Worm (Caenorhabditis elegans) whole organism, L3 larva: ENCODE data around the gene str-207.

Source experiments
- R02D3.7 ChIP-seq: fragments of 150-350 bp; optimal IDR thresholded peaks from 2 replicates; lab custom pipeline; 2014; ENCODE audit warnings: missing biosample characterization, missing genetic modification characterization
- aly-2 ChIP-seq: fragments of 150-350 bp; optimal IDR thresholded peaks from 2 replicates; lab custom pipeline; 2014; ENCODE audit warnings: missing biosample characterization, missing genetic modification characterization
- ceh-16 ChIP-seq: sonication (generic microtip); optimal IDR thresholded peaks from 2 replicates; lab custom pipeline; 2017; ENCODE audit warnings: missing biosample characterization, missing genetic modification characterization
- ceh-28 ChIP-seq: fragments of 150-350 bp; optimal IDR thresholded peaks from 2 replicates; lab custom pipeline; 2014; ENCODE audit warnings: missing biosample characterization, missing genetic modification reagents, missing genetic modification characterization
- ceh-82 ChIP-seq: fragments of 150-350 bp; optimal IDR thresholded peaks from 2 replicates; lab custom pipeline; 2014; ENCODE audit warnings: missing biosample characterization, missing genetic modification characterization
- ceh-9 ChIP-seq: sonication (generic microtip); optimal IDR thresholded peaks from 2 replicates; lab custom pipeline; 2018; ENCODE audit warnings: missing biosample characterization, missing genetic modification characterization
- egl-27 ChIP-seq: sonication (generic microtip); optimal IDR thresholded peaks from 4 replicates; lab custom pipeline; 2017; ENCODE audit warnings: missing biosample characterization, missing genetic modification reagents, missing genetic modification characterization
- egl-5 ChIP-seq: fragments of 150-350 bp; optimal IDR thresholded peaks from 2 replicates; lab custom pipeline; 2017; ENCODE audit warnings: missing biosample characterization, missing genetic modification reagents, missing genetic modification characterization, inconsistent platforms
- elt-1 ChIP-seq: fragments of 150-350 bp; optimal IDR thresholded peaks from 2 replicates; lab custom pipeline; 2014; ENCODE audit warnings: missing biosample characterization, missing genetic modification characterization
- elt-2 ChIP-seq: sonication (generic microtip); optimal IDR thresholded peaks from 2 replicates; lab custom pipeline; 2016; ENCODE audit warnings: missing genetic modification reagents, mild to moderate bottlenecking, missing genetic modification characterization, missing compliant biosample characterization
- elt-3 ChIP-seq, 3 experiments: fragments of 150-350 bp in 1 of 3; sonication (generic microtip) in 2 of 3; optimal IDR thresholded peaks; 2 replicates in 2 of 3; 4 replicates in 1 of 3; lab custom pipeline; 2014 to 2017; ENCODE audit warnings: missing biosample characterization in 3 of 3, missing genetic modification characterization in 3 of 3
- hmg-11 ChIP-seq: sonication (generic microtip); optimal IDR thresholded peaks from 2 replicates; lab custom pipeline; 2016; ENCODE audit warnings: missing genetic modification characterization, missing compliant biosample characterization
- jun-1 ChIP-seq: fragments of 150-350 bp; optimal IDR thresholded peaks from 2 replicates; lab custom pipeline; 2014; ENCODE audit warnings: missing biosample characterization, missing genetic modification reagents, missing genetic modification characterization
- lin-15B ChIP-seq: fragments of 150-350 bp; optimal IDR thresholded peaks from 2 replicates; lab custom pipeline; 2014; ENCODE audit warnings: missing biosample characterization, missing genetic modification characterization
- lin-39 ChIP-seq: fragments of 150-350 bp; optimal IDR thresholded peaks from 2 replicates; lab custom pipeline; 2018; ENCODE audit warnings: missing biosample characterization, missing genetic modification reagents, missing genetic modification characterization
- lsy-12 ChIP-seq: sonication (generic microtip); optimal IDR thresholded peaks from 2 replicates; lab custom pipeline; 2016; ENCODE audit warnings: mild to moderate bottlenecking, missing genetic modification characterization, missing compliant biosample characterization
- mdl-1 ChIP-seq: fragments of 150-350 bp; optimal IDR thresholded peaks from 2 replicates; lab custom pipeline; 2014; ENCODE audit warnings: missing biosample characterization, missing genetic modification characterization
- mml-1 ChIP-seq: fragments of 150-350 bp; sonication (generic microtip); optimal IDR thresholded peaks from 3 replicates; lab custom pipeline; 2014; ENCODE audit warnings: missing biosample characterization, missing genetic modification characterization
- nfya-1 ChIP-seq: sonication (generic microtip); optimal IDR thresholded peaks from 2 replicates; lab custom pipeline; 2017; ENCODE audit warnings: missing genetic modification characterization, mild to moderate bottlenecking, missing compliant biosample characterization, antibody characterized with exemption, moderate library complexity; ENCODE audit not compliant: insufficient read depth
- nhr-12 ChIP-seq: fragments of 150-350 bp; optimal IDR thresholded peaks from 2 replicates; lab custom pipeline; 2014; ENCODE audit warnings: missing biosample characterization, missing genetic modification characterization
- nhr-237 ChIP-seq: fragments of 150-350 bp; optimal IDR thresholded peaks from 2 replicates; lab custom pipeline; 2014; ENCODE audit warnings: missing biosample characterization, missing genetic modification characterization
- nhr-25 ChIP-seq: sonication (generic microtip); optimal IDR thresholded peaks from 2 replicates; lab custom pipeline; 2017; ENCODE audit warnings: missing biosample characterization, missing genetic modification characterization
- nhr-67 ChIP-seq: fragments of 150-350 bp; optimal IDR thresholded peaks from 2 replicates; lab custom pipeline; 2014; ENCODE audit warnings: missing biosample characterization, missing genetic modification characterization
- nhr-76 ChIP-seq: fragments of 150-350 bp; sonication (generic microtip); optimal IDR thresholded peaks from 5 replicates; lab custom pipeline; 2014; ENCODE audit warnings: missing biosample characterization, missing genetic modification characterization
- pha-4 ChIP-seq: fragments of 150-350 bp; optimal IDR thresholded peaks from 2 replicates; lab custom pipeline; 2014; ENCODE audit warnings: missing biosample characterization, missing genetic modification reagents, missing genetic modification characterization
- pqm-1 ChIP-seq: fragments of 150-350 bp; optimal IDR thresholded peaks from 2 replicates; lab custom pipeline; 2017; ENCODE audit warnings: missing biosample characterization, missing genetic modification characterization, inconsistent platforms
- sea-2 ChIP-seq: fragments of 150-350 bp; sonication (generic microtip); optimal IDR thresholded peaks from 4 replicates; lab custom pipeline; 2014; ENCODE audit warnings: missing biosample characterization, missing genetic modification reagents, missing genetic modification characterization
- skn-1 ChIP-seq: fragments of 150-350 bp; optimal IDR thresholded peaks from 2 replicates; lab custom pipeline; 2014; ENCODE audit warnings: missing biosample characterization, missing genetic modification characterization
- snpc-4 ChIP-seq: fragments of 150-350 bp; optimal IDR thresholded peaks from 2 replicates; lab custom pipeline; 2014; ENCODE audit warnings: missing biosample characterization, missing genetic modification characterization
- tbx-2 ChIP-seq: sonication (generic microtip); optimal IDR thresholded peaks from 2 replicates; lab custom pipeline; 2016; ENCODE audit warnings: mild to moderate bottlenecking, missing genetic modification characterization, missing compliant biosample characterization
- unc-39 ChIP-seq: sonication (generic microtip); optimal IDR thresholded peaks from 4 replicates; lab custom pipeline; 2017; ENCODE audit warnings: missing biosample characterization, missing genetic modification characterization
- unc-62 ChIP-seq: fragments of 150-350 bp; sonication (generic microtip); optimal IDR thresholded peaks from 4 replicates; lab custom pipeline; 2014; ENCODE audit warnings: missing biosample characterization, missing genetic modification reagents, missing genetic modification characterization
- zag-1 ChIP-seq: fragments of 150-350 bp; optimal IDR thresholded peaks from 2 replicates; lab custom pipeline; 2014; ENCODE audit warnings: missing biosample characterization, missing genetic modification characterization
- ztf-11 ChIP-seq: fragments of 150-350 bp; optimal IDR thresholded peaks from 2 replicates; lab custom pipeline; 2014; ENCODE audit warnings: missing biosample characterization, missing genetic modification characterization

str-207 gene

DNA sequence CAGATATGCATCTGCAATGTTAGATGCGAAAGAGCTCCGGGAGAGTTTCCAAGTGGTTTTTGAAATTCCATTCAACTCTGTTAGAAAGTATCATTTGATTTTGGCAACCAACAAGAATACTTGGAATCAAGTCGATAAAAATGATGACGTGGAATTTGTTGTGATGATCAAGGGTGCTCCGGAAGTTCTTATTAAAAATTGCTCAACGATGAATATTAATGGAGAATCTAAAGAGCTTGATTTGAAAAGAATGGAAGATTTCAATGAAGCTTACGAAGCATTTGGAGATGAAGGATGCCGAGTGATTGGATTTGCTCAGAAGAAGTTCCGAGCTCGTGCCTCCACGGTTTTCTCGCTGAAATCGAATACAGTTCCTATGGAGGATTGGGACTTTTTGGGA lies 14.2 kb upstream of the str-207 start:
- TF ChIP-seq nhr-12 (tag; lab: Kevin White, UChicago) (no peak), lin-39 (tag; lab: Kevin White, UChicago) (no peak), egl-27 (tag; lab: Kevin White, UChicago) (no peak), sea-2 (GFP tag; lab: Kevin White, UChicago) (no peak), nhr-25 (tag; lab: Kevin White, UChicago) (no peak), mdl-1 (tag; lab: Kevin White, UChicago) (no peak), zag-1 (tag; lab: Kevin White, UChicago) (no peak), R02D3.7 (tag; lab: Kevin White, UChicago) (no peak), mml-1 (tag; lab: Kevin White, UChicago) (no peak), egl-5 (no peak), unc-39 (no peak), lsy-12 (tag; lab: Kevin White, UChicago) (no peak), aly-2 (no peak), ceh-16 (no peak)

DNA sequence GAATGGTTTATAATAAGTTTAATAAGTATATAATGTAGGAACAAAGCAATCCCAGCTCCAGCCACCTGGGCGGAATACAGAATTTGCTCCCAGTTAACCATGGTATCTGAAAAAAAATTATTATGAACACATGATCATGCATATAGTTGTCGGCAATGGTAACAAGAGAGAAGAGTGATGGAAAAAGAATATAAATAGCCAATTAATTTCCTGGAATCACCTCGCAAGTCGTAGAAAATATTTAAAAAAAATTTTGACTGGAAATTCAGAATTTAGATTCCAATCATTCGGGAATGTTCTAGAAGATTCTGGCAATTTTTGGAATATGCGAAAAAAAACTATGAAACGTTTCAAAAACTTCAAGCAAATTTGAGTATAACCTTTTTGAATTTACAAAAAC lies 7.3 kb upstream of the str-207 start, which contains the start of gene str-211:
Gene str-211 (minus strand): TSS at position 101 of the 400 bp plus-strand sequence.
- TF ChIP-seq elt-3 (tag; optimal IDR thresholded peaks at IDR 0.05; lab: Kevin White, UChicago): no peak
- no peak for TF ChIP-seq nhr-25 (tag; lab: Kevin White, UChicago)
- no peak for TF ChIP-seq hmg-11

DNA sequence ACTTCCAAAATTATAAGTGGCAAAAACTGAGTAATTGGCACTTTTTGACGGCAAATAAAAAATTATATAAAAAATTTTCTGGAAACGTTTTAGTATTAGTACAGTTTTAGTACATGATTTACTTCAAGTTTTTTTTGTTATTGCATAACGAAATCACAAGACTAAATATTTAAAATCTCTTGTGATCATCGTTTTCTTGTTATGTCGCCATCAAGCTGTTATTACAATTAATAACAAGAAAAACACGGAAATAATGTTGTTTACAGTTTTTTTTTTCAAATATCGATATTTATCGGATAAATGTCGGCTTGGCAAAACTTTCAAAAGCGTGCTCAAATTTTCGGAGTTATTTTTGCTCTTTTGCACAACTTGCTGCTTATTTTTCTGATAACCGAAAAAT lies 2.9 kb upstream of the str-207 start, which contains the start of gene str-209:
Gene str-209 (plus strand): TSS at position 301 of the 400 bp plus-strand sequence.
- TF ChIP-seq nhr-76 (tag; lab: Kevin White, UChicago) (no peak), ceh-82 (tag; lab: Kevin White, UChicago) (no peak), ceh-9 (tag; lab: Kevin White, UChicago) (no peak), zag-1 (tag; lab: Kevin White, UChicago) (no peak), lsy-12 (tag; lab: Kevin White, UChicago) (no peak), nhr-12 (tag; lab: Kevin White, UChicago) (no peak), elt-3 (tag; optimal IDR thresholded peaks at IDR 0.05; lab: Kevin White, UChicago) (no peak), pqm-1 (no peak), elt-1 (tag; lab: Kevin White, UChicago) (no peak), pha-4 (no peak), unc-62 (GFP tag; lab: Kevin White, UChicago) (no peak), nhr-237 (tag; lab: Kevin White, UChicago) (no peak), mml-1 (tag; lab: Kevin White, UChicago) (no peak), elt-2 (no peak), ceh-16 (no peak), nhr-67 (tag; lab: Kevin White, UChicago) (no peak), mdl-1 (tag; lab: Kevin White, UChicago) (no peak), hmg-11 (no peak)

DNA sequence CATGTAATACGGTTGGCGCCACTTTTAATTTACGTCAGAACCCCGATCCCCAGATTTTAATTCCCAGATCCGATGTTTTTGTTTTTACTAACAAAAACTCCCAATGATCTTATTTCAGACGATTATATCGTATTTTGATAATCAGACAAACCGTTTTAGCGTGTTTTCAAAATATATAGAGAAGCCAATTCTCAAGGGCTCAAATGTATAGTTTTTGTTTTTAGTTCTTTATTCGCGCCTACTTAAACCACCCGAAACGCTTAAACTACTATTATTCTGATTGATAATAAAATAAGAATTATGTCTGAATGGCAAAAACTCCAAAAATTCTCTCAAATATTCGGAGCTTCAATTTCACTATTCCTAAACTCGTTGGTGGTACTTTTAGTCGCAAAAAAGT lies 5.0 kb downstream of the str-207 start, which contains the start of gene str-208:
Gene str-208 (plus strand): TSS at position 301 of the 400 bp plus-strand sequence.
- TF ChIP-seq ceh-16 (no peak), lin-39 (tag; lab: Kevin White, UChicago) (no peak), sea-2 (GFP tag; lab: Kevin White, UChicago) (no peak), jun-1 (tag; lab: Kevin White, UChicago) (no peak), nhr-76 (tag; lab: Kevin White, UChicago) (no peak), lin-15B (tag; lab: Kevin White, UChicago) (no peak), pha-4 (no peak), mml-1 (tag; lab: Kevin White, UChicago) (no peak), skn-1 (tag; lab: Kevin White, UChicago) (no peak), egl-5 (no peak), mdl-1 (tag; lab: Kevin White, UChicago) (no peak), tbx-2 (tag; lab: Kevin White, UChicago) (no peak), elt-1 (tag; lab: Kevin White, UChicago) (no peak), ztf-11 (tag; lab: Kevin White, UChicago) (no peak), snpc-4 (no peak), nfya-1 (tag; lab: Kevin White, UChicago) (no peak), ceh-28 (tag; lab: Kevin White, UChicago) (no peak), ceh-9 (tag; lab: Kevin White, UChicago) (no peak), nhr-67 (tag; lab: Kevin White, UChicago) (no peak)
